Fruit fly (Drosophila melanogaster): ENCODE data around the gene CG31142.

The CG31142 gene

DNA sequence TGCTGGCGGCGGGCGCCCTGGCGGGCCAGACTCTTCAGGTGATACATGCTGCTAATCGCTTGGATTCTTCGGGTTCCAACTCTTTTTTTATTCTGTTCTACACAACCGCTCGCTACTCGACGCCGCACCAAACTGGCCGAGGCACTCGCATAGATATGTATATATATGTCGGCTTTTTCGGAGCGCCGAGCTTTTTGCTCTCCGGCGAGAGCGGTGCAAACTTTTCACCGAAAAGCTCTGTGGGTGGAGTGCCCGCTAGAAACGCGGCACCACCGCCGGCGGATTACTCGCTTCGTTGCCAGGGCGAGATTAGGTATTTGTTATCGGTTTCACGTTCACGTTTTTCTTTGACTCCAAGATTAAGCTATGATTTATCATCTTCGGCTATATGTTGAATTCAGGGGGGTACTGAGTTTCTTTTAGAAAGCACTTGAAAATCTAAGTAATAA is 13.9 kb downstream of the CG31142 start, which contains the start of gene Gdh (continued):
- TF ChIP-seq CG8089 (GFP tag; optimal IDR thresholded peaks at IDR 0.05) (no peak), Aef1 (GFP tag; IDR thresholded peaks at IDR 0.05) (no peak), pzg (GFP tag; optimal IDR thresholded peaks at IDR 0.05) (peak; percentile 17), Chrac-16 (GFP tag; optimal IDR thresholded peaks at IDR 0.05) (no peak), corto (GFP tag; optimal IDR thresholded peaks at IDR 0.05) (no peak), CG3281 (GFP tag; optimal IDR thresholded peaks at IDR 0.05) (peak; percentile 54), dimm (GFP tag; IDR thresholded peaks at IDR 0.05) (no peak), vnd (GFP tag; IDR thresholded peaks at IDR 0.05; ENCODE audit: partially characterized antibody) (no peak), CG17361 (GFP tag; IDR thresholded peaks at IDR 0.05) (no peak), CG1529 (GFP tag; optimal IDR thresholded peaks at IDR 0.05) (no peak), bbx (GFP tag; IDR thresholded peaks at IDR 0.05; ENCODE audit: partially characterized antibody) (0 out of 2 replicates have a peak, but pooled peaks have one; percentile 46)

DNA sequence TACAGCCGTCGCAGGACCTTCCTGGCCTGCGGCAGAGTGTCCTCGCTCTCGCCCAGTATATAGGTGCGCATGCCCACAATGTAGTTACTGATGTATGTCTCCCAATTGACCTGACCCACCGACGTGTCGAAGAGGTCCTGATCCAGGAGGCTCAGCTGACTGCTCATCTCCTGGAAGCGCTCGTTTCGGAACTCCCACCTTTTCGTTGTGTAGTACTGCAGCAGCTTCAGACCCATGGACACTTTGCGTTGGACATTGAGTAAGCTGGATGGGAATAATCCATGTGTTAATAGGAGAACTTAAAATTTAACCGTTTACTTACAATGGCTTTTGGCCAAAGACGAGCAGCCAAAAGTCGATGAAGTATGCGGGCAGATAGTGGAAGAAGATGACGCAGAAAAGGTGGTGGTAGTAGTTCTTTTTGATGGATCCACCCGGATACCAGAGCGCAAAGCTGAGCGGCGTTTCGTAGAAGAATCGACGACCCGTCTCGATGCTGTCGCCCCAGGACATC is 14.9 kb downstream of the CG31142 start:
- TF ChIP-seq pnt (GFP tag; optimal IDR thresholded peaks at IDR 0.05), result peak; percentile 25
- no peak for TF ChIP-seq CG9797 (GFP tag; optimal IDR thresholded peaks at IDR 0.05)
- peak in 1 of 2 experiments; percentile 5 for TF ChIP-seq eve (GFP tag; optimal IDR thresholded peaks at IDR 0.05)
- 0 out of 2 replicates have a peak, but pooled peaks have one; percentile 9 for TF ChIP-seq Oaz (GFP tag; IDR thresholded peaks at IDR 0.05)
- no peak for TF ChIP-seq CG3163 (GFP tag; optimal IDR thresholded peaks at IDR 0.05)
- TF ChIP-seq pum (GFP tag; optimal IDR thresholded peaks at IDR 0.05), result no peak
- no peak for TF ChIP-seq so (GFP tag; IDR thresholded peaks at IDR 0.05)
- no peak for TF ChIP-seq CG14441 (GFP tag; IDR thresholded peaks at IDR 0.05)
- TF ChIP-seq mam (GFP tag; optimal IDR thresholded peaks at IDR 0.05), result no peak
- no peak for TF ChIP-seq CG15269 (tag; optimal IDR thresholded peaks at IDR 0.05)
- TF ChIP-seq CG5953 (GFP tag; IDR thresholded peaks at IDR 0.05), result 0 out of 2 replicates have a peak, but pooled peaks have one; percentile 37
- peak; percentile 50 for TF ChIP-seq Med (GFP tag)
- no peak for TF ChIP-seq CG4282 (GFP tag; optimal IDR thresholded peaks at IDR 0.05)
- TF ChIP-seq kni (GFP tag; optimal IDR thresholded peaks at IDR 0.05), result no peak
- no peak for TF ChIP-seq CG13894 (tag; optimal IDR thresholded peaks at IDR 0.05)
- no peak for TF ChIP-seq tx (GFP tag; optimal IDR thresholded peaks at IDR 0.05)
- no peak for TF ChIP-seq CG14014 (GFP tag; IDR thresholded peaks at IDR 0.05)
- no peak for TF ChIP-seq CG31388 (GFP tag; optimal IDR thresholded peaks at IDR 0.05)
- TF ChIP-seq Ets65A (GFP tag), result peak; percentile 92
- no peak for TF ChIP-seq ci (GFP tag; IDR thresholded peaks at IDR 0.05)
- peak; percentile 29 for TF ChIP-seq CG6854 (GFP tag; optimal IDR thresholded peaks at IDR 0.05)

DNA sequence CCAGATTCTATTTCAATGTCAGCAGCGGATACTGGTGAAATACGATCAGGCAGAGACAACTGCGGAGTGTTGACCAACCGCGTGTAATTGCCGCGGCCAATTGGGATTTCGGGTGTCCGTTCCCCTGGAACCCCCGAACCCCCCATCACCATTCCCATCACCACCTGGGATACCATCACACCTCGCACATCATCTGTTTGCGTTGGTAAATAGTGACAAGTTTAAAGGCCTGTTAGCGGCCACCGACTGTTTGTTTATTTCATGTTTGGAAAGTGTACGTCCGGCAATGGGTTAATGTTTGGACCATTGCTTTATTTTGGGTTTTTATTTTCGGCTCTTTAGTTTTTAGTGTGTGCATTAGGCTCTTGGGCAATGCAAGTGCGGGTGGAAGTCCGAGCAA is 18.0 kb downstream of the CG31142 start:
- TF ChIP-seq NC2α (GFP tag; optimal IDR thresholded peaks at IDR 0.05) (no peak), mam (GFP tag; optimal IDR thresholded peaks at IDR 0.05) (no peak), CG10431 (GFP tag; optimal IDR thresholded peaks at IDR 0.05) (peak; percentile 55), E2f2 (GFP tag; IDR thresholded peaks at IDR 0.05) (no peak), twi (tag; optimal IDR thresholded peaks at IDR 0.05) (no peak), seq (GFP tag; IDR thresholded peaks at IDR 0.05) (no peak), Dbx (GFP tag; IDR thresholded peaks at IDR 0.05) (no peak), CG10366 (GFP tag; IDR thresholded peaks at IDR 0.05) (no peak), B-H2 (GFP tag; optimal IDR thresholded peaks at IDR 0.05) (no peak), da (GFP tag; optimal IDR thresholded peaks at IDR 0.05) (no peak), disco-r (GFP tag; optimal IDR thresholded peaks at IDR 0.05) (no peak), MTF-1 (GFP tag; optimal IDR thresholded peaks at IDR 0.05; ENCODE audit: borderline replicate concordance) (peak; percentile 24), D19B (GFP tag; optimal IDR thresholded peaks at IDR 0.05) (no peak), lilli (GFP tag; optimal IDR thresholded peaks at IDR 0.05) (no peak), CG12942 (GFP tag; optimal IDR thresholded peaks at IDR 0.05) (no peak), CG1024 (GFP tag; IDR thresholded peaks at IDR 0.05) (no peak), CG1233 (GFP tag; optimal IDR thresholded peaks at IDR 0.05) (peak; percentile 45), CG3281 (GFP tag; optimal IDR thresholded peaks at IDR 0.05) (no peak), Dref (GFP tag; IDR thresholded peaks at IDR 0.05) (no peak), gcm2 (GFP tag; optimal IDR thresholded peaks at IDR 0.05) (no peak), chm (GFP tag; IDR thresholded peaks at IDR 0.05) (no peak)

Measured in whole organism, embryonic.